Worm (Caenorhabditis elegans) whole organism, L3 larva: ENCODE results near the gene H03E18.2.

Experiments used
- R02D3.7 ChIP-seq: fragments of 150-350 bp; optimal IDR thresholded peaks from 2 replicates; lab custom pipeline; 2014; ENCODE audit warnings: missing biosample characterization, missing genetic modification characterization
- ZK546.5 ChIP-seq: sonication (generic microtip); optimal IDR thresholded peaks from 2 replicates; lab custom pipeline; 2017; ENCODE audit warnings: missing biosample characterization, missing genetic modification characterization
- aly-2 ChIP-seq: fragments of 150-350 bp; optimal IDR thresholded peaks from 2 replicates; lab custom pipeline; 2014; ENCODE audit warnings: missing biosample characterization, missing genetic modification characterization
- ama-1 ChIP-seq: fragments of 150-350 bp; optimal IDR thresholded peaks from 2 replicates; lab custom pipeline; 2018
- ceh-16 ChIP-seq: sonication (generic microtip); optimal IDR thresholded peaks from 2 replicates; lab custom pipeline; 2017; ENCODE audit warnings: missing biosample characterization, missing genetic modification characterization
- ceh-28 ChIP-seq: fragments of 150-350 bp; optimal IDR thresholded peaks from 2 replicates; lab custom pipeline; 2014; ENCODE audit warnings: missing biosample characterization, missing genetic modification reagents, missing genetic modification characterization
- ceh-82 ChIP-seq: fragments of 150-350 bp; optimal IDR thresholded peaks from 2 replicates; lab custom pipeline; 2014; ENCODE audit warnings: missing biosample characterization, missing genetic modification characterization
- ceh-9 ChIP-seq: sonication (generic microtip); optimal IDR thresholded peaks from 2 replicates; lab custom pipeline; 2018; ENCODE audit warnings: missing biosample characterization, missing genetic modification characterization
- daf-12 ChIP-seq: fragments of 150-350 bp; optimal IDR thresholded peaks from 2 replicates; lab custom pipeline; 2014; ENCODE audit warnings: missing biosample characterization, missing genetic modification reagents, missing genetic modification characterization
- egl-27 ChIP-seq: sonication (generic microtip); optimal IDR thresholded peaks from 4 replicates; lab custom pipeline; 2017; ENCODE audit warnings: missing biosample characterization, missing genetic modification reagents, missing genetic modification characterization
- egl-5 ChIP-seq: fragments of 150-350 bp; optimal IDR thresholded peaks from 2 replicates; lab custom pipeline; 2017; ENCODE audit warnings: missing biosample characterization, missing genetic modification reagents, missing genetic modification characterization, inconsistent platforms
- elt-1 ChIP-seq: fragments of 150-350 bp; optimal IDR thresholded peaks from 2 replicates; lab custom pipeline; 2014; ENCODE audit warnings: missing biosample characterization, missing genetic modification characterization
- elt-2 ChIP-seq: sonication (generic microtip); optimal IDR thresholded peaks from 2 replicates; lab custom pipeline; 2016; ENCODE audit warnings: missing genetic modification reagents, mild to moderate bottlenecking, missing genetic modification characterization, missing compliant biosample characterization
- elt-3 ChIP-seq, 3 experiments: fragments of 150-350 bp in 1 of 3; sonication (generic microtip) in 2 of 3; optimal IDR thresholded peaks; 2 replicates in 2 of 3; 4 replicates in 1 of 3; lab custom pipeline; 2014 to 2017; ENCODE audit warnings: missing biosample characterization in 3 of 3, missing genetic modification characterization in 3 of 3
- fkh-10 ChIP-seq: sonication (generic microtip); optimal IDR thresholded peaks from 2 replicates; lab custom pipeline; 2017; ENCODE audit warnings: missing biosample characterization, missing genetic modification reagents, missing genetic modification characterization
- fkh-2 ChIP-seq: fragments of 150-350 bp; optimal IDR thresholded peaks from 2 replicates; lab custom pipeline; 2014; ENCODE audit warnings: missing biosample characterization, missing genetic modification reagents, missing genetic modification characterization
- fos-1 ChIP-seq: fragments of 150-350 bp; optimal IDR thresholded peaks from 2 replicates; lab custom pipeline; 2014; ENCODE audit warnings: missing biosample characterization, missing genetic modification characterization
- hmg-11 ChIP-seq: sonication (generic microtip); optimal IDR thresholded peaks from 2 replicates; lab custom pipeline; 2016; ENCODE audit warnings: missing genetic modification characterization, missing compliant biosample characterization
- jun-1 ChIP-seq: fragments of 150-350 bp; optimal IDR thresholded peaks from 2 replicates; lab custom pipeline; 2014; ENCODE audit warnings: missing biosample characterization, missing genetic modification reagents, missing genetic modification characterization
- lin-15B ChIP-seq: fragments of 150-350 bp; optimal IDR thresholded peaks from 2 replicates; lab custom pipeline; 2014; ENCODE audit warnings: missing biosample characterization, missing genetic modification characterization
- lin-39 ChIP-seq: fragments of 150-350 bp; optimal IDR thresholded peaks from 2 replicates; lab custom pipeline; 2018; ENCODE audit warnings: missing biosample characterization, missing genetic modification reagents, missing genetic modification characterization
- lsy-12 ChIP-seq: sonication (generic microtip); optimal IDR thresholded peaks from 2 replicates; lab custom pipeline; 2016; ENCODE audit warnings: mild to moderate bottlenecking, missing genetic modification characterization, missing compliant biosample characterization
- mdl-1 ChIP-seq: fragments of 150-350 bp; optimal IDR thresholded peaks from 2 replicates; lab custom pipeline; 2014; ENCODE audit warnings: missing biosample characterization, missing genetic modification characterization
- mml-1 ChIP-seq: fragments of 150-350 bp; sonication (generic microtip); optimal IDR thresholded peaks from 3 replicates; lab custom pipeline; 2014; ENCODE audit warnings: missing biosample characterization, missing genetic modification characterization
- nfya-1 ChIP-seq: sonication (generic microtip); optimal IDR thresholded peaks from 2 replicates; lab custom pipeline; 2017; ENCODE audit warnings: missing genetic modification characterization, mild to moderate bottlenecking, missing compliant biosample characterization, antibody characterized with exemption, moderate library complexity; ENCODE audit not compliant: insufficient read depth
- nhr-11 ChIP-seq: fragments of 150-350 bp; optimal IDR thresholded peaks from 2 replicates; lab custom pipeline; 2014; ENCODE audit warnings: missing biosample characterization, missing genetic modification characterization
- nhr-12 ChIP-seq: fragments of 150-350 bp; optimal IDR thresholded peaks from 2 replicates; lab custom pipeline; 2014; ENCODE audit warnings: missing biosample characterization, missing genetic modification characterization
- nhr-23 ChIP-seq: fragments of 150-350 bp; optimal IDR thresholded peaks from 2 replicates; lab custom pipeline; 2014; ENCODE audit warnings: missing biosample characterization, missing genetic modification reagents, missing genetic modification characterization
- nhr-237 ChIP-seq: fragments of 150-350 bp; optimal IDR thresholded peaks from 2 replicates; lab custom pipeline; 2014; ENCODE audit warnings: missing biosample characterization, missing genetic modification characterization
- nhr-25 ChIP-seq: sonication (generic microtip); optimal IDR thresholded peaks from 2 replicates; lab custom pipeline; 2017; ENCODE audit warnings: missing biosample characterization, missing genetic modification characterization
- nhr-28 ChIP-seq: fragments of 150-350 bp; optimal IDR thresholded peaks from 2 replicates; lab custom pipeline; 2014; ENCODE audit warnings: missing biosample characterization, missing genetic modification characterization
- nhr-43 ChIP-seq: sonication (generic microtip); optimal IDR thresholded peaks from 2 replicates; lab custom pipeline; 2016; ENCODE audit warnings: mild to moderate bottlenecking, missing genetic modification characterization, missing compliant biosample characterization; ENCODE audit not compliant: poor library complexity, severe bottlenecking
- nhr-67 ChIP-seq: fragments of 150-350 bp; optimal IDR thresholded peaks from 2 replicates; lab custom pipeline; 2014; ENCODE audit warnings: missing biosample characterization, missing genetic modification characterization
- nhr-76 ChIP-seq: fragments of 150-350 bp; sonication (generic microtip); optimal IDR thresholded peaks from 5 replicates; lab custom pipeline; 2014; ENCODE audit warnings: missing biosample characterization, missing genetic modification characterization
- pha-4 ChIP-seq: fragments of 150-350 bp; optimal IDR thresholded peaks from 2 replicates; lab custom pipeline; 2014; ENCODE audit warnings: missing biosample characterization, missing genetic modification reagents, missing genetic modification characterization
- pqm-1 ChIP-seq: fragments of 150-350 bp; optimal IDR thresholded peaks from 2 replicates; lab custom pipeline; 2017; ENCODE audit warnings: missing biosample characterization, missing genetic modification characterization, inconsistent platforms
- sea-2 ChIP-seq: fragments of 150-350 bp; sonication (generic microtip); optimal IDR thresholded peaks from 4 replicates; lab custom pipeline; 2014; ENCODE audit warnings: missing biosample characterization, missing genetic modification reagents, missing genetic modification characterization
- skn-1 ChIP-seq: fragments of 150-350 bp; optimal IDR thresholded peaks from 2 replicates; lab custom pipeline; 2014; ENCODE audit warnings: missing biosample characterization, missing genetic modification characterization
- snpc-4 ChIP-seq: fragments of 150-350 bp; optimal IDR thresholded peaks from 2 replicates; lab custom pipeline; 2014; ENCODE audit warnings: missing biosample characterization, missing genetic modification characterization
- tbx-2 ChIP-seq: sonication (generic microtip); optimal IDR thresholded peaks from 2 replicates; lab custom pipeline; 2016; ENCODE audit warnings: mild to moderate bottlenecking, missing genetic modification characterization, missing compliant biosample characterization
- unc-39 ChIP-seq: sonication (generic microtip); optimal IDR thresholded peaks from 4 replicates; lab custom pipeline; 2017; ENCODE audit warnings: missing biosample characterization, missing genetic modification characterization
- unc-62 ChIP-seq: fragments of 150-350 bp; sonication (generic microtip); optimal IDR thresholded peaks from 4 replicates; lab custom pipeline; 2014; ENCODE audit warnings: missing biosample characterization, missing genetic modification reagents, missing genetic modification characterization
- zag-1 ChIP-seq: fragments of 150-350 bp; optimal IDR thresholded peaks from 2 replicates; lab custom pipeline; 2014; ENCODE audit warnings: missing biosample characterization, missing genetic modification characterization
- ztf-11 ChIP-seq: fragments of 150-350 bp; optimal IDR thresholded peaks from 2 replicates; lab custom pipeline; 2014; ENCODE audit warnings: missing biosample characterization, missing genetic modification characterization
- ztf-4 ChIP-seq: fragments of 150-350 bp; optimal IDR thresholded peaks from 2 replicates; lab custom pipeline; 2014; ENCODE audit warnings: missing biosample characterization, missing genetic modification characterization

The H03E18.2 gene

DNA sequence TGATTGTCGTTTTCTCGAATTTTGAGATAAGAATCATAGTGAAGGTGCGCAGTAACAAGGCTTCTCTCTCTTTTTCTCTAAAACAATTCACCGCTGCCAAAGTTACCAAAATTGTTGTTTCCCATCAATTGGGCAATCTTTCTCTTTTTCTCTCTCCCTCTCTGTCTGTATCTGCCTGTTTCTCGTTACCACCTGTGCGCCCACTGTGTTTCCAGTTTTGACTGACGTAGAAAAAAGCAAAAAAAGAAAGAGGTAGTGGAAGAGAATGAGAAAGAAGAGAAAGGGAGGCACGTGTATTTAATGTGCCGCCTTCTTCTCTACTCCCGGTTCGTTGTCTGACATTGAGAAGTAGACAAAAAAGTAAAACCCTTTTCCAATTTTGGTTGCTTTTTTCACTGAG, 29.8 kb upstream of the H03E18.2 start:
- peak; percentile 46 for TF ChIP-seq hmg-11 (tag; lab: Kevin White, UChicago)
- peak; percentile 61 for TF ChIP-seq nhr-23 (tag; lab: Kevin White, UChicago)
- TF ChIP-seq pha-4 (tag; lab: Kevin White, UChicago) = peak; percentile 69
- TF ChIP-seq unc-39 (tag; lab: Kevin White, UChicago) = no peak
- TF ChIP-seq nhr-43 (tag; lab: Kevin White, UChicago) = peak; percentile 26
- no peak for TF ChIP-seq egl-5 (tag; lab: Kevin White, UChicago)
- TF ChIP-seq fkh-10 (GFP tag; lab: Kevin White, UChicago) = no peak
- TF ChIP-seq mdl-1 (tag; lab: Kevin White, UChicago) = peak; percentile 61
- TF ChIP-seq elt-2 (tag; lab: Kevin White, UChicago) = peak; percentile 75
- TF ChIP-seq ztf-11 (tag; lab: Kevin White, UChicago) = no peak
- no peak for TF ChIP-seq snpc-4 (tag; lab: Kevin White, UChicago)
- no peak for TF ChIP-seq lin-15B (tag; lab: Kevin White, UChicago)
- peak; percentile 27 for TF ChIP-seq pqm-1
- TF ChIP-seq fos-1 = no peak
- TF ChIP-seq sea-2 (GFP tag; lab: Kevin White, UChicago) = no peak
- no peak for TF ChIP-seq nhr-67 (tag; lab: Kevin White, UChicago)
- TF ChIP-seq nfya-1 (tag; lab: Kevin White, UChicago) = peak; percentile 53
- no peak for TF ChIP-seq ama-1 (lab: Kevin White, UChicago)
- TF ChIP-seq nhr-28 (tag; lab: Kevin White, UChicago) = no peak
- peak; percentile 78 for TF ChIP-seq elt-1 (tag; lab: Kevin White, UChicago)
- peak; percentile 38 for TF ChIP-seq mml-1 (tag; lab: Kevin White, UChicago)
- TF ChIP-seq ceh-82 (tag; lab: Kevin White, UChicago) = no peak
- TF ChIP-seq skn-1 (tag; lab: Kevin White, UChicago) = peak; percentile 0
- peak; percentile 24 for TF ChIP-seq egl-27 (tag; lab: Kevin White, UChicago)
- peak; percentile 96 for TF ChIP-seq nhr-25

DNA sequence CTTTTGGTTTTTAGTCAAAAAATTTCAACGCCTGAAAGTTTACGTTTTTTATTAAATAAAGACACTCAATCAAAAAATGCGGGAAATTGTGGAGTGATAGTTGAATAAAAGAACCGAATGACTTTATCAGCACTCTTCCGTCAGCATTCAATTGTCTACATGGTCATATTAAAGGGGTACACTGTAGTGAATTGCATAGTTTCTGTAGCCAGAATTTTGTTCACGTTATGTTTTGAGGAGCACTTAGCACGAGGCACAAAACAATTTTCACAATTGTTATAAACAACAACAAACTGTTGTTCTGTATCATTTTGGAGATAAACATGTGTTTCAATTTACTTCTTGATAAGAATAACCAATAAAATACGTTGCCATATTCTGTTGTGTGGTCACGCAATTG, 28.7 kb upstream of the H03E18.2 start, which contains the start of gene D2021.4:
D2021.4 (minus strand) TSS at position 48 of the 400 bp plus-strand sequence.
- TF ChIP-seq pqm-1 (peak; percentile 50), elt-2 (tag; lab: Kevin White, UChicago) (peak; percentile 87), pha-4 (tag; lab: Kevin White, UChicago) (peak; percentile 32), unc-62 (GFP tag; lab: Kevin White, UChicago) (no peak)

DNA sequence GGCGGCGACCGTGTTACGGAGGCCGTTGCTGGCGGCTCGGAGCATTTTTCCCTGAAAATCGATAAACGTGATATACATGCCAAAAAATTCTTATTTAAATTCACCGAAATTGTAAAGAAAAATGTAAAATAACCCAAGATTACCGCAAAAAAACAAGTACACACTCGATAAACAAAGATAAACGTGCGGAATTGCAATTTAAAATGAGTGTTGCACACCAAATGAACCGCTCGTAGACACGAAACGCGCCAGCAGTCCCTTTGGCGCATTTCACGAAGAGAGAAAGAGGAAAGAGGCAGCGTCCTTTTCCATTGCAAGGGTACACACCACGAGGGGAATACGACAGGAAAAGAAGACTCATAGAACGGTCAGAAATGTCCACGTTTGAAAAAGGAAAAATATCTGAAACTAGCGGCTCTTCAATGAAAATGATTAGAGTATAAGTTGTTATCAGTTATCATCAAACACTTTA, 25.7 kb upstream of the H03E18.2 start, which contains the start of gene sdha-1:
sdha-1 (minus strand) TSS at position 51 of the 472 bp plus-strand sequence.
- no peak for TF ChIP-seq nhr-12 (tag; lab: Kevin White, UChicago)
- no peak for TF ChIP-seq nhr-237 (tag; lab: Kevin White, UChicago)
- TF ChIP-seq elt-2 (tag; lab: Kevin White, UChicago) = peak; percentile 91
- peak; percentile 48 for TF ChIP-seq skn-1 (tag; lab: Kevin White, UChicago)
- no peak for TF ChIP-seq aly-2 (tag; lab: Kevin White, UChicago)
- TF ChIP-seq ceh-16 (tag; lab: Kevin White, UChicago) = no peak
- peak; percentile 35 for TF ChIP-seq ztf-4 (tag; lab: Kevin White, UChicago)
- no peak for TF ChIP-seq ztf-11 (tag; lab: Kevin White, UChicago)
- TF ChIP-seq nhr-25 = peak; percentile 91
- TF ChIP-seq ceh-82 (tag; lab: Kevin White, UChicago) = no peak
- TF ChIP-seq R02D3.7 = peak; percentile 28
- TF ChIP-seq fos-1 = peak; percentile 51
- peak; percentile 72 for TF ChIP-seq egl-5 (tag; lab: Kevin White, UChicago)
- TF ChIP-seq mdl-1 (tag; lab: Kevin White, UChicago) = peak; percentile 44
- TF ChIP-seq tbx-2 (tag; lab: Kevin White, UChicago) = peak; percentile 61
- no peak for TF ChIP-seq ceh-9 (tag; lab: Kevin White, UChicago)
- TF ChIP-seq nhr-23 (tag; lab: Kevin White, UChicago) = peak; percentile 87
- TF ChIP-seq nhr-11 (tag; lab: Kevin White, UChicago) = no peak
- peak; percentile 75 for TF ChIP-seq hmg-11 (tag; lab: Kevin White, UChicago)
- TF ChIP-seq lin-15B (tag; lab: Kevin White, UChicago) = peak; percentile 79
- no peak for TF ChIP-seq nhr-76
- no peak for TF ChIP-seq daf-12
- peak; percentile 81 for TF ChIP-seq jun-1 (tag; lab: Kevin White, UChicago)
- TF ChIP-seq fkh-10 (GFP tag; lab: Kevin White, UChicago) = peak; percentile 4
- no peak for TF ChIP-seq zag-1
- peak; percentile 65 for TF ChIP-seq ceh-28 (tag; lab: Kevin White, UChicago)
- TF ChIP-seq lsy-12 = peak; percentile 67
- peak; percentile 40 for TF ChIP-seq elt-1 (tag; lab: Kevin White, UChicago)
- TF ChIP-seq sea-2 (GFP tag; lab: Kevin White, UChicago) = no peak
- peak; percentile 82 for TF ChIP-seq lin-39 (tag; lab: Kevin White, UChicago)
- peak; percentile 88 for TF ChIP-seq nfya-1 (tag; lab: Kevin White, UChicago)
- TF ChIP-seq ama-1 (lab: Kevin White, UChicago) = peak; percentile 69
- peak; percentile 94 for TF ChIP-seq pha-4 (tag; lab: Kevin White, UChicago)
- no peak for TF ChIP-seq mml-1 (tag; lab: Kevin White, UChicago)
- peak; percentile 67 for TF ChIP-seq pqm-1
- TF ChIP-seq snpc-4 (tag; lab: Kevin White, UChicago) = peak; percentile 89
- TF ChIP-seq nhr-43 (tag; lab: Kevin White, UChicago) = peak; percentile 57
- no peak for TF ChIP-seq elt-3 (tag; optimal IDR thresholded peaks at IDR 0.05; lab: Kevin White, UChicago)
- TF ChIP-seq fkh-2 (tag; lab: Kevin White, UChicago) = no peak
- TF ChIP-seq ZK546.5 = no peak
- TF ChIP-seq unc-39 (tag; lab: Kevin White, UChicago) = no peak
